Fruit fly (Drosophila melanogaster): Measurements from ENCODE around the gene zuc.
A peak's percentile ranks its signal among the peaks of the same experiment; 100 is the strongest.

DNA sequence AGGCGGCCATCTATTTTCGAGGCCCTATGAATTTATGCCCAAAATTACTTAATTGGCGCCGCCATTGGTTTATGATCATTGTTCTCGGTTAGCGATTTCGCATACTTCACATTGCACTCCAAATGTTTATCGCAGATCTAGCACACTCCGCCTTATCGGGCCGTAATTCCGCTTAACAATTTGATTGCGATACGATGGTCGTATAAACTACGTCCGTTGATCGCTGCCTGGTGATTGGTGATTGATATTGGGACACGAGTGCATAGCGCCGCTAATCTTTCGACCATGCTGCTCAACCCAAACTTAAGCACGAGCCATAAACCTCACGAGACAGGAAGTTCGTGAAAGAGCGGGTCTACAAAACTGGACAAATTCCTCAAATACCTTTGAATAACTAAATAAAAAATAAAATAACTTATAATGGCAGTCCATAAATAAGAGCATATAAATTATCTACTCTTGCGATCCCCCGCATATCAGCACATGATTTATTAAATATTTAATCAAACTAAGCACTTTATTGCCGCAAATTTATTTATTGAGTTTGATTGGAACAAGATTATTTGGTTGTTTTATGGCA, 41.0 kb upstream of the zuc start:
- TF ChIP-seq cyc (GFP tag; optimal IDR thresholded peaks at IDR 0.05) (no peak), fd85E (GFP tag; optimal IDR thresholded peaks at IDR 0.05) (no peak), CG8319 (GFP tag; optimal IDR thresholded peaks at IDR 0.05) (no peak), CG11294 (GFP tag; IDR thresholded peaks at IDR 0.05) (no peak), topi (GFP tag; optimal IDR thresholded peaks at IDR 0.05) (no peak), OdsH (GFP tag; optimal IDR thresholded peaks at IDR 0.05) (no peak), Lpt (GFP tag; optimal IDR thresholded peaks at IDR 0.05) (no peak), Eip93F (GFP tag; optimal IDR thresholded peaks at IDR 0.05) (peak; percentile 2), Ets21C (GFP tag; optimal IDR thresholded peaks at IDR 0.05) (no peak), svp (GFP tag) (peak; percentile 25), CG8119 (GFP tag; IDR thresholded peaks at IDR 0.05) (no peak), Smox (GFP tag; optimal IDR thresholded peaks at IDR 0.05) (no peak)

Measured in whole organism, prepupa.